Worm (Caenorhabditis elegans) whole organism, L4/young adult: ENCODE measurements around the gene pho-9.

Experiments
- W03F9.2 ChIP-seq: fragments of 150-350 bp; optimal IDR thresholded peaks from 2 replicates; lab custom pipeline; 2014; ENCODE audit warnings: missing biosample characterization, missing genetic modification characterization
- dao-5 ChIP-seq: sonication (generic microtip); optimal IDR thresholded peaks from 2 replicates; lab custom pipeline; 2016; ENCODE audit warnings: missing genotype, missing genetic modification characterization, moderate library complexity, missing compliant biosample characterization
- him-1 ChIP-seq: sonication (generic microtip); optimal IDR thresholded peaks from 2 replicates; lab custom pipeline; 2016; ENCODE audit warnings: missing genotype, missing genetic modification reagents, missing genetic modification characterization, missing compliant biosample characterization

DNA sequence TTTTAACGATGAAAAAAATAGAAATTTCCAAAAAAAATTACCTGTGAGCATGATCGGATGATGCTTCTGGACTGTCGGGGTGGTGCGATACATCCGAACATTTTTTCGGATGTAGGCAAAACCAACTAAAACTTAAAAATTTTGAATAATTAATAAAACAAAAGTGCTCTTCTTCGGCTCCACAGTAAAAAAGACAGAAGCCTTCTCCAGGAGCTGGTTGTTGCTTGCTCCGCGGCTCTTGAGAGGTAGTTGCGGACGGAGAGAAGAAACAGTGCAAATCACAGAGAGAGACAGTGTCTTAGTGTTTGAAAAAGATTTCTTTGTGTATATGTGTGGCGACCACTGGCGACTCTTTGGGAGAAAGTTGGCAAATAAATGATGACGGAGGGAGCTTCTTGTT is 4.4 kb downstream of the pho-9 start, which contains the start of gene gldi-9:
- TF ChIP-seq W03F9.2 (tag; lab: Kevin White, UChicago) (no peak), him-1 (tag; lab: Kevin White, UChicago) (no peak), dao-5 (tag; lab: Kevin White, UChicago) (no peak)
